Fruit fly (Drosophila melanogaster) whole organism, embryonic: Measurements from ENCODE around the gene CG5938.

ENCODE experiments used
- CG10321 ChIP-seq: fragments of 200-800 bp; sonication (Bioruptor generic); IDR thresholded peaks from 2 replicates; pipeline ENCODE4 v1.3.6; 2022; ENCODE audit warnings: missing biosample characterization, missing genetic modification characterization
- CG11504 ChIP-seq: fragments of 200-800 bp; sonication (Bioruptor generic); optimal IDR thresholded peaks from 3 replicates; lab custom pipeline; 2019; ENCODE audit warnings: missing biosample characterization, mild to moderate bottlenecking, missing genetic modification characterization, moderate library complexity
- CG13123 ChIP-seq: fragments of 200-800 bp; sonication (Bioruptor generic); optimal IDR thresholded peaks from 2 replicates; lab custom pipeline; 2016; ENCODE audit warnings: missing biosample characterization, missing genetic modification characterization
- CG13296 ChIP-seq: fragments of 200-800 bp; sonication (Bioruptor generic); optimal IDR thresholded peaks from 3 replicates; lab custom pipeline; 2018; ENCODE audit warnings: missing biosample characterization, mild to moderate bottlenecking, missing genetic modification characterization
- CG13894 ChIP-seq: fragments of 200-800 bp; sonication (Bioruptor generic); optimal IDR thresholded peaks from 3 replicates; lab custom pipeline; 2018; ENCODE audit warnings: missing biosample characterization, mild to moderate bottlenecking, missing genetic modification characterization, moderate library complexity
- CG14441 ChIP-seq: fragments of 200-800 bp; sonication (Bioruptor generic); IDR thresholded peaks from 2 replicates; pipeline ENCODE4 v1.3.6; 2022; ENCODE audit warnings: missing biosample characterization, missing genetic modification characterization
- CG15601 ChIP-seq: fragments of 200-800 bp; sonication (Bioruptor generic); optimal IDR thresholded peaks from 3 replicates; lab custom pipeline; 2019; ENCODE audit warnings: missing biosample characterization, mild to moderate bottlenecking, missing genetic modification characterization, moderate library complexity
- CG15696 ChIP-seq: fragments of 200-800 bp; sonication (Bioruptor generic); optimal IDR thresholded peaks from 2 replicates; lab custom pipeline; 2019; ENCODE audit warnings: missing biosample characterization, mild to moderate bottlenecking, missing genetic modification characterization, moderate library complexity
- CG1603 ChIP-seq: fragments of 200-800 bp; sonication (Bioruptor generic); optimal IDR thresholded peaks from 2 replicates; lab custom pipeline; 2019; ENCODE audit warnings: missing biosample characterization, mild to moderate bottlenecking, missing genetic modification characterization, moderate library complexity
- CG16815 ChIP-seq: fragments of 200-800 bp; sonication (Bioruptor generic); optimal IDR thresholded peaks from 3 replicates; lab custom pipeline; 2017; ENCODE audit warnings: missing biosample characterization, mild to moderate bottlenecking, missing genetic modification characterization
- CG2202 ChIP-seq: fragments of 200-800 bp; sonication (Bioruptor generic); optimal IDR thresholded peaks from 2 replicates; lab custom pipeline; 2018; ENCODE audit warnings: missing biosample characterization, mild to moderate bottlenecking, missing genetic modification characterization
- CG31388 ChIP-seq: fragments of 200-800 bp; sonication (Bioruptor generic); optimal IDR thresholded peaks from 2 replicates; lab custom pipeline; 2016; ENCODE audit warnings: missing biosample characterization, missing genetic modification characterization
- CG32767 ChIP-seq: fragments of 200-800 bp; sonication (Bioruptor generic); IDR thresholded peaks from 2 replicates; pipeline ENCODE4 v1.3.6; 2022; ENCODE audit warnings: missing biosample characterization, missing genetic modification characterization
- CG3847 ChIP-seq: fragments of 200-800 bp; sonication (Bioruptor generic); IDR thresholded peaks from 2 replicates; pipeline ENCODE4 v1.3.6; 2022; ENCODE audit warnings: missing biosample characterization, missing genetic modification characterization
- CG3995 ChIP-seq: fragments of 200-800 bp; sonication (Bioruptor generic); optimal IDR thresholded peaks from 3 replicates; lab custom pipeline; 2016; ENCODE audit warnings: missing biosample characterization, missing genetic modification characterization
- CG4707 ChIP-seq: fragments of 200-800 bp; sonication (Bioruptor generic); optimal IDR thresholded peaks from 2 replicates; lab custom pipeline; 2018; ENCODE audit warnings: missing biosample characterization, mild to moderate bottlenecking, missing genetic modification characterization, moderate library complexity
- CG8765 ChIP-seq: fragments of 200-800 bp; sonication (Bioruptor generic); IDR thresholded peaks from 2 replicates; pipeline ENCODE4 v1.3.6; 2022; ENCODE audit warnings: missing biosample characterization, missing genetic modification characterization
- D19A ChIP-seq: fragments of 200-800 bp; optimal IDR thresholded peaks from 3 replicates; lab custom pipeline; 2019; ENCODE audit warnings: missing biosample characterization, mild to moderate bottlenecking, missing genetic modification characterization, moderate library complexity
- D19B ChIP-seq: fragments of 200-800 bp; sonication (Bioruptor generic); optimal IDR thresholded peaks from 2 replicates; lab custom pipeline; 2017; ENCODE audit warnings: missing biosample characterization, mild to moderate bottlenecking, missing genetic modification characterization
- Dek ChIP-seq: fragments of 200-800 bp; sonication (Bioruptor generic); optimal IDR thresholded peaks from 3 replicates; lab custom pipeline; 2019; ENCODE audit warnings: missing biosample characterization, mild to moderate bottlenecking, missing genetic modification characterization, moderate library complexity
- Fer2 ChIP-seq: fragments of 200-800 bp; sonication (Bioruptor generic); optimal IDR thresholded peaks from 2 replicates; lab custom pipeline; 2018; ENCODE audit warnings: missing biosample characterization, mild to moderate bottlenecking, missing genetic modification characterization, moderate library complexity
- HLHmδ ChIP-seq: fragments of 200-800 bp; sonication (Bioruptor generic); optimal IDR thresholded peaks from 2 replicates; lab custom pipeline; 2018; ENCODE audit warnings: missing biosample characterization, mild to moderate bottlenecking, missing genetic modification characterization, moderate library complexity
- Xbp1 ChIP-seq: fragments of 200-800 bp; sonication (Bioruptor generic); optimal IDR thresholded peaks from 3 replicates; lab custom pipeline; 2016; ENCODE audit warnings: missing biosample characterization, mild to moderate bottlenecking, missing genetic modification characterization
- Xrp1 ChIP-seq: fragments of 200-800 bp; sonication (Bioruptor generic); IDR thresholded peaks from 2 replicates; pipeline ENCODE4 v1.3.6; 2022; ENCODE audit warnings: missing biosample characterization, missing genetic modification characterization
- amos ChIP-seq: fragments of 200-800 bp; sonication (Bioruptor generic); IDR thresholded peaks from 2 replicates; pipeline ENCODE4 v1.3.6; 2022; ENCODE audit warnings: missing biosample characterization, missing genetic modification characterization; ENCODE audit not compliant: partially characterized antibody
- bsh ChIP-seq, 2 experiments: fragments of 200-800 bp; sonication (Bioruptor generic); optimal IDR thresholded peaks; 2 replicates each; lab custom pipeline; 2017 to 2018; ENCODE audit warnings: mild to moderate bottlenecking in 2 of 2, missing biosample characterization in 2 of 2, missing genetic modification characterization in 2 of 2, moderate library complexity in 1 of 2
- crc ChIP-seq: fragments of 200-800 bp; sonication (Bioruptor generic); optimal IDR thresholded peaks from 2 replicates; lab custom pipeline; 2016; ENCODE audit warnings: missing biosample characterization, missing genetic modification characterization
- ewg ChIP-seq: fragments of 200-800 bp; sonication (Bioruptor generic); optimal IDR thresholded peaks from 3 replicates; lab custom pipeline; 2017; ENCODE audit warnings: mild to moderate bottlenecking, missing biosample characterization, missing genetic modification reagents, missing genetic modification characterization
- gfzf ChIP-seq: fragments of 200-800 bp; sonication (Bioruptor generic); optimal IDR thresholded peaks from 2 replicates; lab custom pipeline; 2016; ENCODE audit warnings: missing biosample characterization, mild to moderate bottlenecking, missing genetic modification characterization, moderate library complexity
- h ChIP-seq: fragments of >200 bp; optimal IDR thresholded peaks from 2 replicates; lab custom pipeline; 2017
- hkb ChIP-seq, 2 experiments: fragments of 200-800 bp in 1 of 2; fragments of >200 bp in 1 of 2; sonication (Bioruptor generic) in 1 of 2; IDR thresholded peaks in 1 of 2; optimal IDR thresholded peaks in 1 of 2; 2 replicates each; pipeline versions ENCODE4 v1.3.6 to Lab custom; 2017 to 2022; ENCODE audit warnings: missing biosample characterization in 1 of 2, missing genetic modification characterization in 1 of 2
- kay ChIP-seq: fragments of 200-800 bp; sonication (Bioruptor generic); optimal IDR thresholded peaks from 2 replicates; lab custom pipeline; 2016; ENCODE audit warnings: missing biosample characterization, missing genetic modification characterization
- kni ChIP-seq: fragments of 200-800 bp; sonication (Bioruptor generic); optimal IDR thresholded peaks from 3 replicates; lab custom pipeline; 2017; ENCODE audit warnings: mild to moderate bottlenecking, missing biosample characterization, missing genetic modification reagents, missing genetic modification characterization
- lmd ChIP-seq: fragments of 200-800 bp; sonication (Bioruptor generic); IDR thresholded peaks from 2 replicates; pipeline ENCODE4 v1.3.6; 2022; ENCODE audit warnings: missing biosample characterization, missing genetic modification characterization
- lov ChIP-seq, 2 experiments: fragments of 200-800 bp in 1 of 2; fragments of >200 bp in 1 of 2; sonication (Bioruptor generic) in 1 of 2; IDR thresholded peaks in 1 of 2; optimal IDR thresholded peaks in 1 of 2; 2 replicates in 1 of 2; 3 replicates in 1 of 2; pipeline versions ENCODE4 v1.3.6 to Lab custom; 2017 to 2022; ENCODE audit warnings: missing biosample characterization in 1 of 2, missing genetic modification characterization in 1 of 2
- mld ChIP-seq: fragments of 200-800 bp; sonication (Bioruptor generic); IDR thresholded peaks from 3 replicates; pipeline ENCODE4 v1.3.6; 2022; ENCODE audit warnings: missing biosample characterization, missing genetic modification characterization; ENCODE audit not compliant: partially characterized antibody
- nerfin-1 ChIP-seq: fragments of 200-800 bp; sonication (Bioruptor generic); optimal IDR thresholded peaks from 3 replicates; lab custom pipeline; 2019; ENCODE audit warnings: missing biosample characterization, mild to moderate bottlenecking, missing genetic modification characterization, moderate library complexity
- nerfin-2 ChIP-seq: fragments of 200-800 bp; sonication (Bioruptor generic); IDR thresholded peaks from 2 replicates; pipeline ENCODE4 v1.3.6; 2022; ENCODE audit warnings: missing biosample characterization, missing genetic modification characterization; ENCODE audit not compliant: partially characterized antibody
- odd ChIP-seq: fragments of 200-800 bp; sonication (Bioruptor generic); optimal IDR thresholded peaks from 2 replicates; lab custom pipeline; 2017; ENCODE audit warnings: missing biosample characterization, mild to moderate bottlenecking, missing genetic modification characterization
- prd ChIP-seq, 3 experiments: fragments of >200 bp in 2 of 3; fragments of 200-800 bp in 1 of 3; sonication (Bioruptor generic) in 1 of 3; optimal IDR thresholded peaks in 2 of 3; IDR thresholded peaks in 1 of 3; 2 replicates in 2 of 3; 3 replicates in 1 of 3; pipeline versions ENCODE4 v1.3.6 to Lab custom; 2017 to 2022; ENCODE audit warnings: missing biosample characterization in 1 of 3, missing genetic modification characterization in 1 of 3
- psq ChIP-seq: fragments of 200-800 bp; sonication (Bioruptor generic); optimal IDR thresholded peaks from 2 replicates; lab custom pipeline; 2017; ENCODE audit warnings: missing biosample characterization, missing genetic modification characterization
- ranshi ChIP-seq: fragments of 200-800 bp; sonication (Bioruptor generic); IDR thresholded peaks from 2 replicates; pipeline ENCODE4 v1.3.6; 2022; ENCODE audit warnings: missing biosample characterization, missing genetic modification characterization
- row ChIP-seq: fragments of 200-800 bp; sonication (Bioruptor generic); IDR thresholded peaks from 3 replicates; pipeline ENCODE4 v1.3.6; 2022; ENCODE audit warnings: missing biosample characterization, missing genetic modification characterization
- sna ChIP-seq: fragments of 200-800 bp; sonication (Bioruptor generic); IDR thresholded peaks from 2 replicates; pipeline ENCODE4 v1.3.6; 2022; ENCODE audit warnings: missing biosample characterization, missing genetic modification characterization; ENCODE audit not compliant: partially characterized antibody

Gene CG5938

dm6 chr3R:27238438-27239301, 35.9 kb upstream of the CG5938 start, which contains the start of the genes CG31064 and PolA2 (continued):
- peak; percentile 26 for TF ChIP-seq kni (GFP tag; lab: Kevin White, UChicago)
- TF ChIP-seq nerfin-2 (GFP tag; lab: Robert Waterston, UW) = peak; percentile 91
- peak; percentile 51; the same call in 1 of the 2 replicates for TF ChIP-seq CG3847 (GFP tag; lab: Robert Waterston, UW)
- peak; percentile 55 for TF ChIP-seq HLHmδ
- peak; percentile 75 for TF ChIP-seq ewg (GFP tag; lab: Kevin White, UChicago)
- peak; percentile 11 for TF ChIP-seq nerfin-1
- peak; percentile 73; the same call in 1 of the 2 replicates for TF ChIP-seq sna
- TF ChIP-seq gfzf (GFP tag; lab: Kevin White, UChicago) = peak; percentile 29
- TF ChIP-seq psq (GFP tag; lab: Kevin White, UChicago) = no peak
- TF ChIP-seq, all 482 proteins: peak for 113

- TF ChIP-seq CG14441 (GFP tag; lab: Robert Waterston, UW) = no peak
- no peak for TF ChIP-seq h (lab: Kevin White, UChicago)
- no peak for TF ChIP-seq odd (GFP tag; lab: Kevin White, UChicago)
Measured at dm6 chr3R:27240967-27241366, 33.6 kb upstream of the CG5938 start, which contains the start of gene CG17991. CG17991 (plus strand) TSS chr3R:27241267.

- TF ChIP-seq mld (GFP tag; lab: Robert Waterston, UW) (no peak), CG16815 (GFP tag; lab: Kevin White, UChicago) (no peak), crc (GFP tag; lab: Kevin White, UChicago) (no peak), CG10321 (no peak), Xbp1 (GFP tag; lab: Kevin White, UChicago) (no peak), ranshi (GFP tag; lab: Robert Waterston, UW) (no peak), CG11504 (no peak), CG3847 (GFP tag; lab: Robert Waterston, UW) (no peak), CG13123 (GFP tag; lab: Kevin White, UChicago) (no peak), kay (GFP tag; lab: Kevin White, UChicago) (no peak), CG31388 (GFP tag; lab: Kevin White, UChicago) (no peak), CG8765 (GFP tag; lab: Robert Waterston, UW) (no peak), CG4707 (GFP tag; lab: Kevin White, UChicago) (no peak), CG32767 (GFP tag; lab: Robert Waterston, UW) (no peak), CG1603 (tag; lab: Kevin White, UChicago) (no peak), bsh (GFP tag; optimal IDR thresholded peaks at IDR 0.05; lab: Kevin White, UChicago) (no peak), Xrp1 (GFP tag; lab: Robert Waterston, UW) (peak; percentile 35; the same call in 1 of the 2 replicates), amos (no peak), CG3995 (GFP tag; lab: Kevin White, UChicago) (no peak), CG13894 (tag; lab: Kevin White, UChicago) (no peak), lmd (GFP tag; lab: Robert Waterston, UW) (no peak), Fer2 (tag; lab: Kevin White, UChicago) (no peak), CG15601 (tag; lab: Kevin White, UChicago) (peak; percentile 9), D19A (peak; percentile 97), D19B (GFP tag; lab: Kevin White, UChicago) (peak; percentile 16), prd (optimal IDR thresholded peaks at IDR 0.05; lab: Kevin White, UChicago) (no peak), prd (GFP tag; IDR thresholded peaks at IDR 0.05; lab: Robert Waterston, UW) (no peak), hkb (optimal IDR thresholded peaks at IDR 0.05; lab: Kevin White, UChicago) (no peak), hkb (GFP tag; IDR thresholded peaks at IDR 0.05; lab: Robert Waterston, UW) (0 out of 2 replicates have a peak, but pooled peaks have one; percentile 18), CG2202 (tag; lab: Kevin White, UChicago) (no peak), row (peak; percentile 26; the same call in 2 of the 3 replicates), CG13296 (GFP tag; lab: Kevin White, UChicago) (no peak), lov (optimal IDR thresholded peaks at IDR 0.05; lab: Kevin White, UChicago) (no peak), lov (GFP tag; IDR thresholded peaks at IDR 0.05; lab: Robert Waterston, UW) (no peak), Dek (tag; lab: Kevin White, UChicago) (no peak), CG15696 (tag; lab: Kevin White, UChicago) (no peak)
Measured at dm6 chr3R:27244412-27244741, 30.2 kb upstream of the CG5938 start.
